Fruit fly (Drosophila melanogaster) whole organism, embryonic: ENCODE data around the gene CG31125.

Experiments
- ATbp ChIP-seq: fragments of 200-800 bp; sonication (Bioruptor generic); optimal IDR thresholded peaks from 2 replicates; lab custom pipeline; 2017; ENCODE audit warnings: missing biosample characterization, mild to moderate bottlenecking, missing genetic modification characterization, missing genetic modification reagents
- BEAF-32 ChIP-seq: fragments of 200-800 bp; sonication (Bioruptor generic); optimal IDR thresholded peaks from 3 replicates; lab custom pipeline; 2017; ENCODE audit warnings: missing biosample characterization, missing genetic modification characterization, mild to moderate bottlenecking, moderate library complexity, missing genetic modification reagents
- Bgb ChIP-seq: fragments of 200-800 bp; sonication (Bioruptor generic); IDR thresholded peaks from 2 replicates; pipeline ENCODE4 v1.3.6; 2022; ENCODE audit warnings: missing biosample characterization, missing genetic modification characterization; ENCODE audit not compliant: partially characterized antibody
- Blimp-1 ChIP-seq: fragments of 200-800 bp; sonication (Bioruptor generic); optimal IDR thresholded peaks from 3 replicates; lab custom pipeline; 2018; ENCODE audit warnings: missing biosample characterization, missing genetic modification characterization, mild to moderate bottlenecking, moderate library complexity, missing genetic modification reagents
- BtbVII ChIP-seq: fragments of 200-800 bp; sonication (Bioruptor generic); optimal IDR thresholded peaks from 3 replicates; lab custom pipeline; 2017; ENCODE audit warnings: missing biosample characterization, mild to moderate bottlenecking, missing genetic modification characterization
- Bteb2 ChIP-seq: fragments of 200-800 bp; sonication (Bioruptor generic); optimal IDR thresholded peaks from 2 replicates; lab custom pipeline; 2016; ENCODE audit warnings: missing biosample characterization, missing genetic modification characterization
- CG1024 ChIP-seq: fragments of 200-800 bp; sonication (Bioruptor generic); IDR thresholded peaks from 2 replicates; pipeline ENCODE4 v1.3.6; 2022; ENCODE audit warnings: missing biosample characterization, missing genetic modification characterization
- CG10274 ChIP-seq: fragments of 200-800 bp; sonication (Bioruptor generic); optimal IDR thresholded peaks from 3 replicates; lab custom pipeline; 2017; ENCODE audit warnings: missing biosample characterization, mild to moderate bottlenecking, missing genetic modification characterization
- CG12236 ChIP-seq: fragments of 200-800 bp; sonication (Bioruptor generic); optimal IDR thresholded peaks from 2 replicates; lab custom pipeline; 2016; ENCODE audit warnings: missing biosample characterization, missing genetic modification characterization
- CG13287 ChIP-seq: fragments of 200-800 bp; sonication (Bioruptor generic); IDR thresholded peaks from 2 replicates; pipeline ENCODE4 v1.3.6; 2022; ENCODE audit warnings: missing biosample characterization, missing genetic modification characterization; ENCODE audit not compliant: partially characterized antibody
- CG14014 ChIP-seq: fragments of 200-800 bp; sonication (Bioruptor generic); IDR thresholded peaks from 2 replicates; pipeline ENCODE4 v1.3.6; 2022; ENCODE audit warnings: missing biosample characterization, missing genetic modification characterization
- CG14965 ChIP-seq: fragments of 200-800 bp; sonication (Bioruptor generic); optimal IDR thresholded peaks from 2 replicates; lab custom pipeline; 2016; ENCODE audit warnings: missing biosample characterization, missing genetic modification characterization, borderline replicate concordance
- CG18262 ChIP-seq: fragments of 200-800 bp; optimal IDR thresholded peaks from 3 replicates; lab custom pipeline; 2019; ENCODE audit warnings: missing biosample characterization, mild to moderate bottlenecking, missing genetic modification characterization, moderate library complexity
- CG2202 ChIP-seq: fragments of 200-800 bp; sonication (Bioruptor generic); optimal IDR thresholded peaks from 2 replicates; lab custom pipeline; 2018; ENCODE audit warnings: missing biosample characterization, mild to moderate bottlenecking, missing genetic modification characterization
- CG31441 ChIP-seq: fragments of 200-800 bp; sonication (Bioruptor generic); IDR thresholded peaks from 2 replicates; pipeline ENCODE4 v1.3.6; 2022; ENCODE audit warnings: missing biosample characterization, missing genetic modification characterization
- CG32532 ChIP-seq: fragments of 200-800 bp; sonication (Bioruptor generic); IDR thresholded peaks from 2 replicates; pipeline ENCODE4 v1.3.6; 2022; ENCODE audit warnings: missing biosample characterization, missing genetic modification characterization
- CG3281 ChIP-seq: fragments of 200-800 bp; sonication (Bioruptor generic); optimal IDR thresholded peaks from 3 replicates; lab custom pipeline; 2017; ENCODE audit warnings: missing biosample characterization, mild to moderate bottlenecking, missing genetic modification characterization
- CG3407 ChIP-seq: fragments of 200-800 bp; sonication (Bioruptor generic); optimal IDR thresholded peaks from 2 replicates; lab custom pipeline; 2018; ENCODE audit warnings: missing biosample characterization, mild to moderate bottlenecking, missing genetic modification characterization
- CG3838 ChIP-seq: fragments of 200-800 bp; sonication (Bioruptor generic); optimal IDR thresholded peaks from 3 replicates; lab custom pipeline; 2016; ENCODE audit warnings: missing biosample characterization, missing genetic modification characterization
- CG4617 ChIP-seq: fragments of 200-800 bp; sonication (Bioruptor generic); optimal IDR thresholded peaks from 3 replicates; lab custom pipeline; 2016; ENCODE audit warnings: missing biosample characterization, missing genetic modification characterization, borderline replicate concordance
- CG4854 ChIP-seq: fragments of 200-800 bp; sonication (Bioruptor generic); optimal IDR thresholded peaks from 2 replicates; lab custom pipeline; 2016; ENCODE audit warnings: missing biosample characterization, missing genetic modification characterization, inconsistent platforms
- CG7372 ChIP-seq: fragments of 200-800 bp; sonication (Bioruptor generic); IDR thresholded peaks from 2 replicates; pipeline ENCODE4 v1.3.6; 2022; ENCODE audit warnings: missing biosample characterization, missing genetic modification characterization
- CG7786 ChIP-seq: fragments of 200-800 bp; sonication (Bioruptor generic); optimal IDR thresholded peaks from 2 replicates; lab custom pipeline; 2016; ENCODE audit warnings: missing biosample characterization, missing genetic modification characterization
- CG8281 ChIP-seq: fragments of 200-800 bp; sonication (Bioruptor generic); optimal IDR thresholded peaks from 2 replicates; lab custom pipeline; 2018; ENCODE audit warnings: missing biosample characterization, mild to moderate bottlenecking, missing genetic modification characterization, moderate library complexity
- CTCF ChIP-seq: fragments of 200-800 bp; sonication (Bioruptor generic); optimal IDR thresholded peaks from 2 replicates; lab custom pipeline; 2017; ENCODE audit warnings: missing biosample characterization, mild to moderate bottlenecking, missing genetic modification characterization, moderate library complexity
- Dek ChIP-seq: fragments of 200-800 bp; sonication (Bioruptor generic); optimal IDR thresholded peaks from 3 replicates; lab custom pipeline; 2019; ENCODE audit warnings: missing biosample characterization, mild to moderate bottlenecking, missing genetic modification characterization, moderate library complexity
- Dp ChIP-seq: fragments of 200-800 bp; sonication (Bioruptor generic); optimal IDR thresholded peaks from 2 replicates; lab custom pipeline; 2018; ENCODE audit warnings: missing biosample characterization, mild to moderate bottlenecking, missing genetic modification characterization, moderate library complexity
- Ets97D ChIP-seq: fragments of 200-800 bp; sonication (Bioruptor generic); optimal IDR thresholded peaks from 3 replicates; lab custom pipeline; 2016; ENCODE audit warnings: missing biosample characterization, missing genetic modification characterization
- Hr3 ChIP-seq: fragments of 200-800 bp; sonication (Bioruptor generic); optimal IDR thresholded peaks from 3 replicates; lab custom pipeline; 2016; ENCODE audit warnings: missing biosample characterization, missing genetic modification characterization
- Scr ChIP-seq: fragments of 200-800 bp; sonication (Bioruptor generic); IDR thresholded peaks from 2 replicates; pipeline ENCODE4 v1.3.6; 2022; ENCODE audit warnings: missing biosample characterization, missing genetic modification characterization; ENCODE audit not compliant: partially characterized antibody
- Six4 ChIP-seq: fragments of 200-800 bp; sonication (Bioruptor generic); optimal IDR thresholded peaks from 2 replicates; lab custom pipeline; 2016; ENCODE audit warnings: missing biosample characterization, missing genetic modification characterization
- Sry-δ ChIP-seq: fragments of 200-800 bp; sonication (Bioruptor generic); optimal IDR thresholded peaks from 2 replicates; lab custom pipeline; 2016; ENCODE audit warnings: missing biosample characterization, missing genetic modification characterization
- Xrp1 ChIP-seq: fragments of 200-800 bp; sonication (Bioruptor generic); IDR thresholded peaks from 2 replicates; pipeline ENCODE4 v1.3.6; 2022; ENCODE audit warnings: missing biosample characterization, missing genetic modification characterization
- YL-1 ChIP-seq: fragments of 200-800 bp; sonication (Bioruptor generic); optimal IDR thresholded peaks from 3 replicates; lab custom pipeline; 2017; ENCODE audit warnings: missing biosample characterization, mild to moderate bottlenecking, missing genetic modification characterization
- bab2 ChIP-seq: fragments of 200-800 bp; sonication (Bioruptor generic); optimal IDR thresholded peaks from 2 replicates; lab custom pipeline; 2016; ENCODE audit warnings: missing biosample characterization, missing genetic modification characterization
- bowl ChIP-seq: fragments of 200-800 bp; sonication (Bioruptor generic); IDR thresholded peaks from 2 replicates; pipeline ENCODE4 v1.3.6; 2022; ENCODE audit warnings: missing biosample characterization, missing genetic modification characterization
- bsh ChIP-seq, 2 experiments: fragments of 200-800 bp; sonication (Bioruptor generic); optimal IDR thresholded peaks; 2 replicates each; lab custom pipeline; 2017 to 2018; ENCODE audit warnings: mild to moderate bottlenecking in 2 of 2, missing biosample characterization in 2 of 2, missing genetic modification characterization in 2 of 2, moderate library complexity in 1 of 2
- ci ChIP-seq: fragments of 200-800 bp; sonication (Bioruptor generic); IDR thresholded peaks from 3 replicates; pipeline ENCODE4 v1.3.6; 2022; ENCODE audit warnings: missing biosample characterization, missing genetic modification characterization
- hbn ChIP-seq: fragments of 200-800 bp; sonication (Bioruptor generic); IDR thresholded peaks from 2 replicates; pipeline ENCODE4 v1.3.6; 2022; ENCODE audit warnings: missing biosample characterization, missing genetic modification characterization; ENCODE audit not compliant: partially characterized antibody
- ind ChIP-seq: fragments of 200-800 bp; sonication (Bioruptor generic); optimal IDR thresholded peaks from 3 replicates; lab custom pipeline; 2016; ENCODE audit warnings: missing biosample characterization, missing genetic modification characterization
- mld ChIP-seq: fragments of 200-800 bp; sonication (Bioruptor generic); IDR thresholded peaks from 3 replicates; pipeline ENCODE4 v1.3.6; 2022; ENCODE audit warnings: missing biosample characterization, missing genetic modification characterization; ENCODE audit not compliant: partially characterized antibody
- p53 ChIP-seq: fragments of 200-800 bp; sonication (Bioruptor generic); optimal IDR thresholded peaks from 2 replicates; lab custom pipeline; 2016; ENCODE audit warnings: missing biosample characterization, missing genetic modification characterization
- pita ChIP-seq: fragments of 200-800 bp; sonication (Bioruptor generic); optimal IDR thresholded peaks from 2 replicates; lab custom pipeline; 2017; ENCODE audit warnings: missing biosample characterization, mild to moderate bottlenecking, missing genetic modification characterization
- row ChIP-seq: fragments of 200-800 bp; sonication (Bioruptor generic); IDR thresholded peaks from 3 replicates; pipeline ENCODE4 v1.3.6; 2022; ENCODE audit warnings: missing biosample characterization, missing genetic modification characterization
- salm ChIP-seq: fragments of 200-800 bp; sonication (Bioruptor generic); optimal IDR thresholded peaks from 2 replicates; lab custom pipeline; 2018; ENCODE audit warnings: missing biosample characterization, mild to moderate bottlenecking, missing genetic modification characterization
- toy ChIP-seq: fragments of 200-800 bp; sonication (Bioruptor generic); IDR thresholded peaks from 2 replicates; pipeline ENCODE4 v1.3.6; 2022; ENCODE audit warnings: missing biosample characterization, missing genetic modification characterization
- tup ChIP-seq: fragments of 200-800 bp; sonication (Bioruptor generic); optimal IDR thresholded peaks from 2 replicates; lab custom pipeline; 2016; ENCODE audit warnings: missing biosample characterization, mild to moderate bottlenecking, missing genetic modification characterization, moderate library complexity
- twi ChIP-seq: fragments of 200-800 bp; optimal IDR thresholded peaks from 2 replicates; lab custom pipeline; 2019; ENCODE audit warnings: missing biosample characterization, mild to moderate bottlenecking, missing genetic modification characterization, moderate library complexity
- unc-4 ChIP-seq: fragments of 200-800 bp; sonication (Bioruptor generic); IDR thresholded peaks from 2 replicates; pipeline ENCODE4 v1.3.6; 2022; ENCODE audit warnings: missing biosample characterization, missing genetic modification characterization; ENCODE audit not compliant: partially characterized antibody
- usp ChIP-seq: fragments of >200 bp; optimal IDR thresholded peaks from 2 replicates; lab custom pipeline; 2017; ENCODE audit warnings: missing biosample characterization, missing genetic modification characterization

The CG31125 gene

DNA sequence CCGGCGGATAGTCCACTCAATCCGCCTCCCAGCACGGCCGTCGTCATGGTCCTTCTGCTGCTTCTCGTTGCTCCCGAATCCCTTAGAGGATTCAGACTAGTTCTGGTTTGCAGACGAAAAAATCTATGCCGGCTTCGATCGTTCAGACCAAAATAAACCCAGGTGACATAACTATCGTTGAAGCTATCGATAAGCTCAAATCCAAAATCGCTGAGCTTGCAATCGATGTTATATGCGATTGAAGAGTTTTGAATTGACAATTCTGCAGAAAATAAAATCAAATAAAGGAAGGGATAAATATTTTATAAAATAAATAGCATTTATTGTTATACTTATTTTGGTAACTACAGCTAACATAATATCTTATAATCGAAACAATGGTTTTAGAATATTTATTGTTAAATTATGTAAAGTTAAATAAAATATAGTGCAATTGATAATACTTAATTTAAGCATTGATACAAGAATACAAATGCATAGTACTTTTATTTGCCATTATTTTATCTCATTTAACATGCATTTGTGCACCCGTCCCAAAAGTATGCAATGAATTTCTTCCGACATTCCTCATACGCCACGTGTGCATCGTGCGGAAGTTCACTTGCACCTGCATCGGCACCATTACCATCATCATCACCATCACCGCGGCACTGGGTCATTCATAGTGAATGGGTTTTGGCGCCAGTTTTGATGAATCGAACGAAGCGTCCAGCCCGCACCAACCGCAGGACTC is 7.2 kb upstream of the CG31125 start, which contains the start of gene Ppox (continued):
- no peak for TF ChIP-seq bab2 (GFP tag; lab: Kevin White, UChicago)
- TF ChIP-seq YL-1 (GFP tag; lab: Kevin White, UChicago): no peak
- no peak for TF ChIP-seq Xrp1 (GFP tag; lab: Robert Waterston, UW)
- TF ChIP-seq CTCF (GFP tag; lab: Kevin White, UChicago): no peak
- no peak for TF ChIP-seq CG2202
- TF ChIP-seq Hr3 (GFP tag; lab: Kevin White, UChicago): no peak
- TF ChIP-seq CG31441 (GFP tag; lab: Robert Waterston, UW): no peak
- no peak for TF ChIP-seq p53 (GFP tag; lab: Kevin White, UChicago)
- peak; percentile 91 for TF ChIP-seq Scr (GFP tag; lab: Robert Waterston, UW)
- TF ChIP-seq Ets97D (GFP tag; lab: Kevin White, UChicago): no peak
- TF ChIP-seq ind (GFP tag; lab: Kevin White, UChicago): no peak
- TF ChIP-seq CG8281 (tag; lab: Kevin White, UChicago): no peak
- peak; percentile 59 for TF ChIP-seq Dp (GFP tag; lab: Kevin White, UChicago)
- no peak for TF ChIP-seq CG4854 (GFP tag; lab: Kevin White, UChicago)
- peak; percentile 45; the same call in 2 of the 3 replicates for TF ChIP-seq row
- TF ChIP-seq twi (tag; lab: Kevin White, UChicago): no peak
- TF ChIP-seq CG14014 (GFP tag; lab: Robert Waterston, UW): no peak
- TF ChIP-seq CG7786 (GFP tag; lab: Kevin White, UChicago): no peak
- no peak for TF ChIP-seq Six4 (GFP tag; lab: Kevin White, UChicago)
- no peak for TF ChIP-seq BtbVII
- TF ChIP-seq ci (GFP tag; lab: Robert Waterston, UW): no peak
- TF ChIP-seq CG12236: no peak
- TF ChIP-seq CG3838 (GFP tag; lab: Kevin White, UChicago): no peak
- peak; percentile 76 for TF ChIP-seq mld (GFP tag; lab: Robert Waterston, UW)
- peak; percentile 94 for TF ChIP-seq unc-4 (GFP tag; lab: Robert Waterston, UW)
- no peak for TF ChIP-seq toy
- no peak for TF ChIP-seq bowl
- no peak for TF ChIP-seq tup (GFP tag; lab: Kevin White, UChicago)
- peak; percentile 65 for TF ChIP-seq Sry-δ (GFP tag; lab: Kevin White, UChicago)
- TF ChIP-seq salm (tag; lab: Kevin White, UChicago): no peak
- no peak for TF ChIP-seq CG3407
- peak; percentile 96 for TF ChIP-seq Bgb (GFP tag; lab: Robert Waterston, UW)
- TF ChIP-seq CG3281: no peak
- no peak for TF ChIP-seq usp (GFP tag; lab: Kevin White, UChicago)
- no peak for TF ChIP-seq Bteb2 (GFP tag; lab: Kevin White, UChicago)
- no peak for TF ChIP-seq pita (GFP tag; lab: Kevin White, UChicago)
- TF ChIP-seq CG14965 (GFP tag; lab: Kevin White, UChicago): no peak
- TF ChIP-seq CG18262 (tag; lab: Kevin White, UChicago): no peak
- TF ChIP-seq CG13287 (GFP tag; lab: Robert Waterston, UW): peak; percentile 98
- TF ChIP-seq Dek (tag; lab: Kevin White, UChicago): peak; percentile 14
- TF ChIP-seq hbn (GFP tag; lab: Robert Waterston, UW): peak; percentile 94
- peak; percentile 85 for TF ChIP-seq CG7372
- TF ChIP-seq CG1024 (GFP tag; lab: Robert Waterston, UW): no peak
- no peak for TF ChIP-seq ATbp (GFP tag; lab: Kevin White, UChicago)
- TF ChIP-seq bsh (GFP tag; optimal IDR thresholded peaks at IDR 0.05; lab: Kevin White, UChicago): peak in 1 of 2 experiments; percentile 5
- peak; percentile 86 for TF ChIP-seq BEAF-32 (GFP tag; lab: Kevin White, UChicago)
- no peak for TF ChIP-seq CG32532 (GFP tag; lab: Robert Waterston, UW)
- no peak for TF ChIP-seq Blimp-1 (GFP tag; lab: Kevin White, UChicago)
- no peak for TF ChIP-seq CG10274 (GFP tag; lab: Kevin White, UChicago)
- TF ChIP-seq CG4617 (GFP tag; lab: Kevin White, UChicago): peak; percentile 13
